Worm (Caenorhabditis elegans) whole organism, L1 larva: Measurements from ENCODE around the gene F49C12.5.

Experiments used
- C16A3.4 ChIP-seq: fragments of 150-350 bp; optimal IDR thresholded peaks from 2 replicates; lab custom pipeline; 2014; ENCODE audit warnings: missing biosample characterization, missing genetic modification characterization
- alr-1 ChIP-seq: fragments of 200-800 bp; sonication (Bioruptor generic); optimal IDR thresholded peaks from 2 replicates; lab custom pipeline; 2018; ENCODE audit warnings: borderline replicate concordance, mild to moderate bottlenecking, missing genetic modification characterization, missing compliant biosample characterization
- aly-2 ChIP-seq: fragments of 150-350 bp; optimal IDR thresholded peaks from 2 replicates; lab custom pipeline; 2014; ENCODE audit warnings: missing biosample characterization, missing genetic modification characterization
- blmp-1 ChIP-seq: fragments of 150-350 bp; optimal IDR thresholded peaks from 2 replicates; lab custom pipeline; 2014; ENCODE audit warnings: missing biosample characterization, missing genetic modification characterization
- ceh-82 ChIP-seq, 3 experiments: fragments of 150-350 bp in 1 of 3; sonication (generic microtip) in 2 of 3; optimal IDR thresholded peaks; 2 replicates each; lab custom pipeline; 2014 to 2017; ENCODE audit warnings: missing biosample characterization in 3 of 3, missing genetic modification characterization in 3 of 3
- dpl-1 ChIP-seq, 3 experiments: fragments of 150-350 bp in 2 of 3; sonication (generic microtip) in 1 of 3; optimal IDR thresholded peaks; 2 replicates each; lab custom pipeline; 2014 to 2017; ENCODE audit warnings: missing biosample characterization in 3 of 3, missing genetic modification characterization in 3 of 3, missing genetic modification reagents in 3 of 3
- dsc-1 ChIP-seq: sonication (generic microtip); optimal IDR thresholded peaks from 2 replicates; lab custom pipeline; 2016; ENCODE audit warnings: mild to moderate bottlenecking, missing genetic modification characterization, missing compliant biosample characterization
- efl-1 ChIP-seq, 4 experiments: fragments of 150-350 bp; optimal IDR thresholded peaks in 3 of 4; peaks in 1 of 4; 1 replicate in 1 of 4; 2 replicates in 3 of 4; lab custom pipeline; 2014; ENCODE audit warnings: missing biosample characterization in 2 of 4, missing genetic modification characterization in 2 of 4, missing genetic modification reagents in 2 of 4
- egl-27 ChIP-seq, 2 experiments: fragments of 150-350 bp in 1 of 2; sonication (generic microtip); optimal IDR thresholded peaks; 3 replicates each; lab custom pipeline; 2017 to 2018; ENCODE audit warnings: missing biosample characterization in 2 of 2, missing genetic modification characterization in 2 of 2, missing genetic modification reagents in 2 of 2
- elt-2 ChIP-seq: sonication (generic microtip); optimal IDR thresholded peaks from 2 replicates; lab custom pipeline; 2016; ENCODE audit warnings: missing genetic modification characterization, mild to moderate bottlenecking, inconsistent platforms, missing compliant biosample characterization, missing genetic modification reagents
- fkh-4 ChIP-seq: sonication (generic microtip); optimal IDR thresholded peaks from 2 replicates; lab custom pipeline; 2016; ENCODE audit warnings: missing compliant biosample characterization, missing genetic modification characterization, borderline replicate concordance
- fkh-8 ChIP-seq: sonication (generic microtip); optimal IDR thresholded peaks from 2 replicates; lab custom pipeline; 2016; ENCODE audit warnings: mild to moderate bottlenecking, missing genetic modification characterization, missing compliant biosample characterization
- fos-1 ChIP-seq: fragments of 150-350 bp; optimal IDR thresholded peaks from 2 replicates; lab custom pipeline; 2014; ENCODE audit warnings: missing biosample characterization, missing genetic modification characterization
- hlh-17 ChIP-seq: fragments of 200-800 bp; sonication (Bioruptor generic); optimal IDR thresholded peaks from 2 replicates; lab custom pipeline; 2018; ENCODE audit warnings: missing genetic modification characterization, mild to moderate bottlenecking, missing compliant biosample characterization, moderate library complexity, borderline replicate concordance
- hlh-4 ChIP-seq: sonication (generic microtip); optimal IDR thresholded peaks from 2 replicates; lab custom pipeline; 2016; ENCODE audit warnings: mild to moderate bottlenecking, missing genetic modification characterization, missing compliant biosample characterization
- isw-1 ChIP-seq: fragments of 200-800 bp; sonication (Bioruptor generic); IDR thresholded peaks from 2 replicates; pipeline ENCODE4 v1.3.6; 2022; ENCODE audit warnings: missing genetic modification characterization, missing compliant biosample characterization
- jun-1 ChIP-seq: fragments of 150-350 bp; optimal IDR thresholded peaks from 2 replicates; lab custom pipeline; 2014; ENCODE audit warnings: missing biosample characterization, missing genetic modification reagents, missing genetic modification characterization
- lin-13 ChIP-seq: fragments of 150-350 bp; optimal IDR thresholded peaks from 2 replicates; lab custom pipeline; 2014; ENCODE audit warnings: missing biosample characterization, missing genetic modification reagents, missing genetic modification characterization
- lin-14 ChIP-seq: fragments of 200-800 bp; sonication (Bioruptor generic); optimal IDR thresholded peaks from 2 replicates; lab custom pipeline; 2018; ENCODE audit warnings: mild to moderate bottlenecking, missing genetic modification characterization, moderate library complexity, missing compliant biosample characterization
- lin-35 ChIP-seq, 2 experiments: fragments of 150-350 bp; optimal IDR thresholded peaks; 2 replicates each; lab custom pipeline; 2014; ENCODE audit warnings: missing biosample characterization in 2 of 2, missing genetic modification characterization in 2 of 2, missing genetic modification reagents in 2 of 2
- mep-1 ChIP-seq: fragments of 150-350 bp; optimal IDR thresholded peaks from 2 replicates; lab custom pipeline; 2014; ENCODE audit warnings: missing biosample characterization, missing genetic modification characterization
- nhr-19 ChIP-seq: fragments of 200-800 bp; sonication (Bioruptor generic); conservative IDR thresholded peaks from 2 replicates; pipeline ENCODE4 v1.3.6; 2022; ENCODE audit warnings: missing genetic modification characterization, missing compliant biosample characterization
- nhr-20 ChIP-seq: sonication (generic microtip); optimal IDR thresholded peaks from 2 replicates; lab custom pipeline; 2016; ENCODE audit warnings: mild to moderate bottlenecking, missing genetic modification characterization, missing compliant biosample characterization
- nhr-28 ChIP-seq: fragments of 150-350 bp; optimal IDR thresholded peaks from 2 replicates; lab custom pipeline; 2014; ENCODE audit warnings: missing biosample characterization, missing genetic modification characterization
- nhr-71 ChIP-seq: sonication (generic microtip); optimal IDR thresholded peaks from 2 replicates; lab custom pipeline; 2016; ENCODE audit warnings: mild to moderate bottlenecking, missing genetic modification characterization, moderate library complexity, missing compliant biosample characterization
- nhr-77 ChIP-seq: fragments of 150-350 bp; optimal IDR thresholded peaks from 2 replicates; lab custom pipeline; 2014; ENCODE audit warnings: missing biosample characterization, missing genetic modification characterization
- nhr-84 ChIP-seq: sonication (generic microtip); optimal IDR thresholded peaks from 2 replicates; lab custom pipeline; 2017; ENCODE audit warnings: missing biosample characterization, missing genetic modification characterization
- rnt-1 ChIP-seq: sonication (generic microtip); optimal IDR thresholded peaks from 2 replicates; lab custom pipeline; 2016; ENCODE audit warnings: mild to moderate bottlenecking, missing genetic modification characterization, moderate library complexity, missing compliant biosample characterization
- skn-1 ChIP-seq: fragments of 150-350 bp; optimal IDR thresholded peaks from 2 replicates; lab custom pipeline; 2014; ENCODE audit warnings: missing biosample characterization, missing genetic modification characterization
- sptf-1 ChIP-seq: fragments of 150-350 bp; optimal IDR thresholded peaks from 2 replicates; lab custom pipeline; 2014; ENCODE audit warnings: missing biosample characterization, missing genetic modification characterization
- sup-37 ChIP-seq: fragments of 200-800 bp; sonication (Bioruptor generic); optimal IDR thresholded peaks from 2 replicates; lab custom pipeline; 2018; ENCODE audit warnings: mild to moderate bottlenecking, missing genetic modification characterization, missing compliant biosample characterization
- swsn-7 ChIP-seq: sonication (generic microtip); optimal IDR thresholded peaks from 2 replicates; lab custom pipeline; 2016; ENCODE audit warnings: missing genetic modification characterization, missing compliant biosample characterization
- tbx-2 ChIP-seq: sonication (generic microtip); optimal IDR thresholded peaks from 2 replicates; lab custom pipeline; 2016; ENCODE audit warnings: missing genetic modification characterization, missing compliant biosample characterization
- tlp-1 ChIP-seq: fragments of 150-350 bp; optimal IDR thresholded peaks from 2 replicates; lab custom pipeline; 2014; ENCODE audit warnings: missing biosample characterization, missing genetic modification characterization
- unc-30 ChIP-seq: sonication (generic microtip); optimal IDR thresholded peaks from 2 replicates; lab custom pipeline; 2017; ENCODE audit warnings: missing biosample characterization, missing genetic modification characterization
- unc-62 ChIP-seq: fragments of 150-350 bp; optimal IDR thresholded peaks from 2 replicates; lab custom pipeline; 2014; ENCODE audit warnings: missing biosample characterization, missing genetic modification reagents, missing genetic modification characterization
- unc-86 ChIP-seq: sonication (generic microtip); optimal IDR thresholded peaks from 2 replicates; lab custom pipeline; 2016; ENCODE audit warnings: missing genetic modification characterization, missing compliant biosample characterization
- vab-15 ChIP-seq: sonication (generic microtip); optimal IDR thresholded peaks from 2 replicates; lab custom pipeline; 2017; ENCODE audit warnings: missing genotype, mild to moderate bottlenecking, missing genetic modification characterization, missing compliant biosample characterization
- xbp-1 ChIP-seq: sonication (generic microtip); optimal IDR thresholded peaks from 2 replicates; lab custom pipeline; 2016; ENCODE audit warnings: missing genetic modification characterization, missing compliant biosample characterization
- zip-4 ChIP-seq: fragments of 200-800 bp; sonication (Bioruptor generic); optimal IDR thresholded peaks from 2 replicates; lab custom pipeline; 2018; ENCODE audit warnings: mild to moderate bottlenecking, missing genetic modification characterization, moderate library complexity, missing compliant biosample characterization

F49C12.5 gene

DNA sequence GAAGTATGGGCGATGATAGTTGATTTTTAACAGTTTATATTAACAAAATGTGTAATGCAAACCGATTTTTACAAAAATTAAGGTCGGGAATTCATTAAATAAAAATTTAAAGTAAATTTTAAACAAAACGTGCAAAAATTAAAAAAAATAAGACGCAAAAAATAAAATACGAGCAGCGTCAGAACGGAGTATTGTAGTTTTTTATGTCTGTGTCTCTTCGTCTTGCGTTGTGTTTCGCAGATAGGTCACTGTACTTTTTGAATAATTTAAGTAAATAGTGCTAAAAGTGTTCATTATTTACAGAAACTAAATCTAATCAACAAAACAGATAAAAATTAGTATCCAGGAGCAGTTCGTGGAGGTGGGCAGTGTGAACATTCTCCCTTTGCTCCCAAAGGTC lies 44.4 kb upstream of the F49C12.5 start (continued):
- TF ChIP-seq nhr-84 (tag; lab: Kevin White, UChicago): no peak
- peak; percentile 38 for TF ChIP-seq blmp-1 (tag; lab: Kevin White, UChicago)
- TF ChIP-seq aly-2: peak; percentile 31
- no peak for TF ChIP-seq isw-1 (GFP tag; lab: Robert Waterston, UW)
- peak; percentile 43 for TF ChIP-seq swsn-7
- TF ChIP-seq tlp-1 (tag; lab: Kevin White, UChicago): no peak
- TF ChIP-seq nhr-20: peak; percentile 38
- TF ChIP-seq vab-15 (tag; lab: Kevin White, UChicago): no peak
- TF ChIP-seq nhr-28 (tag; lab: Kevin White, UChicago): no peak
- TF ChIP-seq zip-4: no peak
- no peak for TF ChIP-seq lin-14 (GFP tag; lab: Kevin White, UChicago)
- peak; percentile 63 for TF ChIP-seq nhr-71 (tag; lab: Kevin White, UChicago)
- no peak for TF ChIP-seq fos-1 (tag; lab: Kevin White, UChicago)
- TF ChIP-seq skn-1: peak; percentile 48
- TF ChIP-seq xbp-1 (tag; lab: Kevin White, UChicago): peak; percentile 56
- no peak for TF ChIP-seq unc-86 (tag; lab: Kevin White, UChicago)
- TF ChIP-seq elt-2 (tag; lab: Kevin White, UChicago): no peak
- TF ChIP-seq sup-37 (GFP tag; lab: Kevin White, UChicago): no peak
- TF ChIP-seq efl-1 (optimal IDR thresholded peaks at IDR 0.05; lab: Kevin White, UChicago): peak; percentile 47 to 62
- peak; percentile 54 to 90 for TF ChIP-seq efl-1 (GFP tag; optimal IDR thresholded peaks at IDR 0.05 in 1 of 2; lab: Kevin White, UChicago)
- TF ChIP-seq sptf-1: no peak
- TF ChIP-seq tbx-2 (tag; lab: Kevin White, UChicago): peak; percentile 36
- peak in 2 of 3 experiments; percentile 26 to 59 for TF ChIP-seq dpl-1 (GFP tag; optimal IDR thresholded peaks at IDR 0.05; lab: Kevin White, UChicago)
- TF ChIP-seq egl-27 (tag; optimal IDR thresholded peaks at IDR 0.05; lab: Kevin White, UChicago): no peak
- TF ChIP-seq hlh-17 (GFP tag; lab: Kevin White, UChicago): no peak
- TF ChIP-seq fkh-8 (tag; lab: Kevin White, UChicago): no peak
- TF ChIP-seq ceh-82 (tag; optimal IDR thresholded peaks at IDR 0.05; lab: Kevin White, UChicago): peak in 1 of 3 experiments; percentile 7
- TF ChIP-seq nhr-19 (GFP tag; lab: Robert Waterston, UW): peak; percentile 21; the same call in 1 of the 2 replicates
- TF ChIP-seq fkh-4 (tag; lab: Kevin White, UChicago): no peak
- TF ChIP-seq dsc-1 (tag; lab: Kevin White, UChicago): no peak
- TF ChIP-seq nhr-77 (tag; lab: Kevin White, UChicago): no peak
- peak; percentile 61 for TF ChIP-seq mep-1 (tag; lab: Kevin White, UChicago)
- peak; percentile 43 to 56 for TF ChIP-seq lin-35 (GFP tag; optimal IDR thresholded peaks at IDR 0.05; lab: Kevin White, UChicago)
- no peak for TF ChIP-seq alr-1
- TF ChIP-seq hlh-4 (tag; lab: Kevin White, UChicago): no peak
- TF ChIP-seq jun-1: no peak
- no peak for TF ChIP-seq rnt-1 (tag; lab: Kevin White, UChicago)
- TF ChIP-seq unc-62 (GFP tag; lab: Kevin White, UChicago): no peak
- TF ChIP-seq lin-13 (GFP tag; lab: Kevin White, UChicago): no peak
- no peak for TF ChIP-seq unc-30 (tag; lab: Kevin White, UChicago)
- TF ChIP-seq, all 84 proteins: peak for 18

DNA sequence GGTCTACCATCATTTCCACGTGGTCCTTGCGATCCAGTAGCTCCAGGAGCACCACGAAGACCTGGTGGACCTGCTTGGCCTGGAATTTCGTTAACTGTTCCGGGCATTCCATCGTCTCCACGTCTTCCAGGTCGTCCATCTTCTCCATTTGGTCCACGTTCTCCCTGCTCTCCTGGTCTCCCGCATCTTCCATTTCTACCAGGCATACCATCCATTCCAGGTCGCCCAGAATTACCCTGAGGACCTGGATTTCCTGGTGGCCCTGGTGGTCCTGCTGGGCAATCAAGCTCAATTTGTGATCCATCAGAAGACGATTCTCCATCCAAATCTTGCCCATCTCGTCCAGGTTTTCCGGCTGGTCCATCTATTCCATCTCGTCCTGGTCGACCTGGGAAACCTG lies 43.9 kb upstream of the F49C12.5 start:
- TF ChIP-seq C16A3.4 (tag; lab: Kevin White, UChicago): no peak
- TF ChIP-seq efl-1 (optimal IDR thresholded peaks at IDR 0.05; lab: Kevin White, UChicago): no peak
- TF ChIP-seq efl-1 (GFP tag; optimal IDR thresholded peaks at IDR 0.05 in 1 of 2; lab: Kevin White, UChicago): peak in 1 of 2 experiments; percentile 70
